Fruit fly (Drosophila melanogaster): ENCODE data around the gene hth.
A peak's percentile ranks its signal among the peaks of the same experiment; 100 is the strongest.

Gene hth

dm6 chr3R:10664942-10665341, 25.6 kb upstream of the hth start (continued):
- no peak for TF ChIP-seq CG42726 (GFP tag; IDR thresholded peaks at IDR 0.05; ENCODE audit: partially characterized antibody)
- TF ChIP-seq CG9797 (GFP tag; optimal IDR thresholded peaks at IDR 0.05), result peak; percentile 9
- no peak for TF ChIP-seq Fer3 (tag; optimal IDR thresholded peaks at IDR 0.05)
- no peak for TF ChIP-seq sisA (GFP tag; IDR thresholded peaks at IDR 0.05)
- TF ChIP-seq TFAM (GFP tag; optimal IDR thresholded peaks at IDR 0.05), result peak; percentile 16
- TF ChIP-seq pum (GFP tag; optimal IDR thresholded peaks at IDR 0.05), result peak; percentile 20
- TF ChIP-seq az2 (GFP tag; optimal IDR thresholded peaks at IDR 0.05), result peak; percentile 53
- peak; percentile 65; the same call in 1 of the 3 replicates for TF ChIP-seq zfh1 (GFP tag; IDR thresholded peaks at IDR 0.05)
- no peak for TF ChIP-seq CG10462 (GFP tag; optimal IDR thresholded peaks at IDR 0.05)
- 0 out of 2 replicates have a peak, but pooled peaks have one; percentile 57 for TF ChIP-seq rib (GFP tag; IDR thresholded peaks at IDR 0.05)
- TF ChIP-seq D19B (GFP tag; optimal IDR thresholded peaks at IDR 0.05), result no peak
- peak; percentile 48 for TF ChIP-seq CG16863 (GFP tag; optimal IDR thresholded peaks at IDR 0.05)
- TF ChIP-seq hkb (optimal IDR thresholded peaks at IDR 0.05), result no peak
- peak; percentile 72 for TF ChIP-seq hkb (GFP tag; IDR thresholded peaks at IDR 0.05)
- TF ChIP-seq mirr (GFP tag; optimal IDR thresholded peaks at IDR 0.05), result peak; percentile 64
- TF ChIP-seq CG9817 (tag; optimal IDR thresholded peaks at IDR 0.05), result no peak
- TF ChIP-seq CG6765 (GFP tag; optimal IDR thresholded peaks at IDR 0.05), result peak; percentile 15
- no peak for TF ChIP-seq Atf-2 (GFP tag; optimal IDR thresholded peaks at IDR 0.05)
- peak; percentile 69 for TF ChIP-seq Side (GFP tag; optimal IDR thresholded peaks at IDR 0.05)
- no peak for TF ChIP-seq CG13894 (tag; optimal IDR thresholded peaks at IDR 0.05)
- TF ChIP-seq pan (optimal IDR thresholded peaks at IDR 0.05), result no peak
- peak in 1 of 2 experiments; percentile 73 for TF ChIP-seq pan (GFP tag; optimal IDR thresholded peaks at IDR 0.05 in 1 of 2, IDR thresholded peaks at IDR 0.05 in 1 of 2)
- no peak for TF ChIP-seq zen2 (GFP tag; IDR thresholded peaks at IDR 0.05; ENCODE audit: partially characterized antibody)
- peak; percentile 68 for TF ChIP-seq CG1233 (GFP tag; optimal IDR thresholded peaks at IDR 0.05)
- TF ChIP-seq CG9215 (GFP tag; IDR thresholded peaks at IDR 0.05), result no peak
- no peak for TF ChIP-seq Ravus (GFP tag; IDR thresholded peaks at IDR 0.05)
- no peak for TF ChIP-seq jigr1 (GFP tag; IDR thresholded peaks at IDR 0.05)
- TF ChIP-seq kah (GFP tag; optimal IDR thresholded peaks at IDR 0.05), result peak; percentile 61
- no peak for TF ChIP-seq CG11247 (GFP tag; IDR thresholded peaks at IDR 0.05)
- TF ChIP-seq nerfin-2 (GFP tag; IDR thresholded peaks at IDR 0.05; ENCODE audit: partially characterized antibody), result no peak
- no peak for TF ChIP-seq CG6175 (GFP tag; IDR thresholded peaks at IDR 0.05)
- no peak for TF ChIP-seq trh (GFP tag; optimal IDR thresholded peaks at IDR 0.05)
- TF ChIP-seq Meics (GFP tag; optimal IDR thresholded peaks at IDR 0.05), result peak; percentile 58
- TF ChIP-seq croc (GFP tag; conservative IDR thresholded peaks at IDR 0.05), result peak; percentile 47; the same call in 1 of the 3 replicates
- peak; percentile 58 for TF ChIP-seq CG11504 (tag; optimal IDR thresholded peaks at IDR 0.05)
- no peak for TF ChIP-seq CG7271 (tag; optimal IDR thresholded peaks at IDR 0.05)
- TF ChIP-seq Neu2 (GFP tag; optimal IDR thresholded peaks at IDR 0.05; ENCODE audit: borderline replicate concordance), result peak; percentile 99
- peak; percentile 77; the same call in 2 of the 3 replicates for TF ChIP-seq gce (GFP tag; IDR thresholded peaks at IDR 0.05)
- TF ChIP-seq CG11560 (tag; IDR thresholded peaks at IDR 0.05), result no peak
- TF ChIP-seq CG8359 (GFP tag; optimal IDR thresholded peaks at IDR 0.05; ENCODE audit: borderline replicate concordance), result peak; percentile 56
- TF ChIP-seq Dp (GFP tag; optimal IDR thresholded peaks at IDR 0.05), result no peak
- TF ChIP-seq pfk (GFP tag; optimal IDR thresholded peaks at IDR 0.05), result no peak
- TF ChIP-seq pzg (GFP tag; optimal IDR thresholded peaks at IDR 0.05), result no peak
- TF ChIP-seq chinmo (GFP tag; IDR thresholded peaks at IDR 0.05; ENCODE audit: partially characterized antibody), result peak; percentile 98
- TF ChIP-seq Mes4 (GFP tag; optimal IDR thresholded peaks at IDR 0.05), result peak; percentile 60
- no peak for TF ChIP-seq Doc3 (GFP tag; IDR thresholded peaks at IDR 0.05; ENCODE audit: partially characterized antibody)
- TF ChIP-seq CG31441 (GFP tag; IDR thresholded peaks at IDR 0.05), result peak; percentile 60
- TF ChIP-seq CG12659 (GFP tag; optimal IDR thresholded peaks at IDR 0.05), result no peak
- TF ChIP-seq CG10959 (GFP tag; IDR thresholded peaks at IDR 0.05), result peak; percentile 33; the same call in 1 of the 2 replicates
- no peak for TF ChIP-seq bab2 (GFP tag; optimal IDR thresholded peaks at IDR 0.05)
- no peak for TF ChIP-seq Hand (GFP tag; optimal IDR thresholded peaks at IDR 0.05)

Data from whole organism, embryonic.